Fruit fly (Drosophila melanogaster): ENCODE results near the gene kat80.

- TF ChIP-seq EcR (GFP tag; optimal IDR thresholded peaks at IDR 0.05) = no peak
- TF ChIP-seq usp (GFP tag; optimal IDR thresholded peaks at IDR 0.05) = no peak
- TF ChIP-seq CG8478 (optimal IDR thresholded peaks at IDR 0.05) = no peak
- TF ChIP-seq pan (optimal IDR thresholded peaks at IDR 0.05) = no peak
- no peak for TF ChIP-seq psq (optimal IDR thresholded peaks at IDR 0.05)
- TF ChIP-seq Dll (optimal IDR thresholded peaks at IDR 0.05) = no peak
Observed at dm6 chrX:16217518-16217869, 58.5 kb downstream of the kat80 start.

Measured in whole organism.